Worm (Caenorhabditis elegans): ENCODE results near the gene srv-15.

ce11 chrIV:15938471-15938870 lies 32.1 kb downstream of the srv-15 start:
- TF ChIP-seq him-1 (tag; optimal IDR thresholded peaks at IDR 0.05) (no peak), W03F9.2 (tag; optimal IDR thresholded peaks at IDR 0.05) (no peak)

All from whole organism, L4/young adult.